Fruit fly (Drosophila melanogaster) whole organism, wandering third instar larva: ENCODE measurements around the gene Lamtor3.

Experiments
- Abd-B ChIP-seq: fragments of >200 bp; optimal IDR thresholded peaks from 2 replicates; lab custom pipeline; 2017; ENCODE audit warnings: missing biosample characterization, missing genetic modification characterization
- Dfd ChIP-seq: fragments of >200 bp; optimal IDR thresholded peaks from 2 replicates; lab custom pipeline; 2017; ENCODE audit warnings: missing biosample characterization, missing genetic modification characterization
- Dif ChIP-seq: fragments of 200-275, 200-300 bp; sonication (Bioruptor generic); optimal IDR thresholded peaks from 2 replicates; lab custom pipeline; 2018; ENCODE audit warnings: missing biosample characterization, missing genetic modification characterization; ENCODE audit not compliant: partially characterized antibody
- Hr83 ChIP-seq: fragments of 200-300 bp; sonication (Bioruptor generic); optimal IDR thresholded peaks from 2 replicates; lab custom pipeline; 2016; ENCODE audit warnings: missing biosample characterization, mild to moderate bottlenecking, missing genetic modification characterization, moderate library complexity; ENCODE audit not compliant: poor library complexity, severe bottlenecking
- Mio ChIP-seq: sonication (Bioruptor generic); optimal IDR thresholded peaks from 2 replicates; lab custom pipeline; 2016; ENCODE audit warnings: missing biosample characterization, missing genetic modification characterization
- Myc ChIP-seq: fragments of >200 bp; optimal IDR thresholded peaks from 2 replicates; lab custom pipeline; 2017
- Rel ChIP-seq, 2 experiments: fragments of 200-800 bp; sonication (Bioruptor generic) in 1 of 2; optimal IDR thresholded peaks; 2 replicates in 1 of 2; 3 replicates in 1 of 2; lab custom pipeline; 2016 to 2019; ENCODE audit warnings: mild to moderate bottlenecking in 2 of 2, missing biosample characterization in 2 of 2, missing genetic modification characterization in 2 of 2, moderate library complexity in 1 of 2
- br ChIP-seq: fragments of 200-800 bp; sonication (Bioruptor generic); optimal IDR thresholded peaks from 2 replicates; lab custom pipeline; 2016; ENCODE audit warnings: missing biosample characterization, missing genetic modification characterization
- foxo ChIP-seq, 2 experiments: fragments of 200-800 bp; sonication (Bioruptor generic); optimal IDR thresholded peaks; 2 replicates in 1 of 2; 3 replicates in 1 of 2; lab custom pipeline; 2016 to 2017; ENCODE audit warnings: missing biosample characterization in 2 of 2, missing genetic modification characterization in 2 of 2
- fru ChIP-seq: fragments of 200-800 bp; sonication (Bioruptor generic); optimal IDR thresholded peaks from 3 replicates; lab custom pipeline; 2016; ENCODE audit warnings: missing biosample characterization, mild to moderate bottlenecking, missing genetic modification characterization
- h ChIP-seq: fragments of 200-800 bp; sonication (Bioruptor generic); optimal IDR thresholded peaks from 3 replicates; lab custom pipeline; 2016; ENCODE audit warnings: missing biosample characterization, mild to moderate bottlenecking, missing genetic modification characterization
- lola ChIP-seq: fragments of >200 bp; optimal IDR thresholded peaks from 2 replicates; lab custom pipeline; 2017; ENCODE audit warnings: missing biosample characterization, missing genetic modification characterization
- usp ChIP-seq: fragments of >200 bp; optimal IDR thresholded peaks from 2 replicates; lab custom pipeline; 2017; ENCODE audit warnings: missing biosample characterization, missing genetic modification characterization

dm6 chr2L:17466950-17467349 is 14.1 kb upstream of the Lamtor3 start:
- TF ChIP-seq fru (GFP tag; lab: Kevin White, UChicago) (peak; percentile 28), h (no peak), foxo (GFP tag; optimal IDR thresholded peaks at IDR 0.05; lab: Kevin White, UChicago) (peak in 1 of 2 experiments; percentile 28), br (GFP tag; lab: Kevin White, UChicago) (no peak), Abd-B (no peak), Mio (no peak), Hr83 (GFP tag; lab: Kevin White, UChicago) (no peak), lola (no peak), Rel (GFP tag; optimal IDR thresholded peaks at IDR 0.05; lab: Kevin White, UChicago) (no peak), Rel (tag; optimal IDR thresholded peaks at IDR 0.05; lab: Kevin White, UChicago) (no peak), usp (no peak), Dif (no peak), Myc (lab: Kevin White, UChicago) (no peak), Dfd (GFP tag; lab: Kevin White, UChicago) (no peak)
